Worm (Caenorhabditis elegans) whole organism, L2 larva: ENCODE measurements around the gene F21C10.9.
A peak's percentile ranks its signal among the peaks of the same experiment; 100 is the strongest.

Experiments used
- C34F6.9 ChIP-seq: fragments of 150-350 bp; optimal IDR thresholded peaks from 2 replicates; lab custom pipeline; 2014; ENCODE audit warnings: missing biosample characterization, missing genetic modification characterization
- F13H6.1 ChIP-seq: sonication (generic microtip); optimal IDR thresholded peaks from 2 replicates; lab custom pipeline; 2016; ENCODE audit warnings: missing genetic modification characterization, missing compliant biosample characterization
- R02D3.7 ChIP-seq: fragments of 150-350 bp; optimal IDR thresholded peaks from 2 replicates; lab custom pipeline; 2014; ENCODE audit warnings: missing biosample characterization, missing genetic modification characterization
- ZK546.5 ChIP-seq: sonication (generic microtip); optimal IDR thresholded peaks from 2 replicates; lab custom pipeline; 2017; ENCODE audit warnings: missing biosample characterization, missing genetic modification characterization
- alr-1 ChIP-seq: fragments of 150-350 bp; optimal IDR thresholded peaks from 2 replicates; lab custom pipeline; 2014; ENCODE audit warnings: missing biosample characterization, missing genetic modification characterization
- aly-2 ChIP-seq: fragments of 150-350 bp; optimal IDR thresholded peaks from 2 replicates; lab custom pipeline; 2014; ENCODE audit warnings: missing biosample characterization, missing genetic modification characterization
- ama-1 ChIP-seq: fragments of 150-350 bp; optimal IDR thresholded peaks from 2 replicates; lab custom pipeline; 2018; ENCODE audit warnings: inconsistent platforms
- blmp-1 ChIP-seq: sonication (generic microtip); optimal IDR thresholded peaks from 2 replicates; lab custom pipeline; 2017; ENCODE audit warnings: missing genetic modification characterization, mild to moderate bottlenecking, missing compliant biosample characterization, antibody characterized with exemption, moderate library complexity; ENCODE audit not compliant: insufficient read depth
- ceh-16 ChIP-seq: fragments of 150-350 bp; optimal IDR thresholded peaks from 2 replicates; lab custom pipeline; 2014; ENCODE audit warnings: missing biosample characterization, missing genetic modification characterization
- crh-2 ChIP-seq: sonication (generic microtip); optimal IDR thresholded peaks from 2 replicates; lab custom pipeline; 2017; ENCODE audit warnings: missing biosample characterization, missing genetic modification characterization
- dmd-4 ChIP-seq: sonication (generic microtip); optimal IDR thresholded peaks from 2 replicates; lab custom pipeline; 2017; ENCODE audit warnings: missing biosample characterization, missing genetic modification characterization
- egl-27 ChIP-seq: sonication (generic microtip); optimal IDR thresholded peaks from 3 replicates; lab custom pipeline; 2017; ENCODE audit warnings: missing biosample characterization, missing genetic modification reagents, missing genetic modification characterization
- elt-1 ChIP-seq: fragments of 150-350 bp; optimal IDR thresholded peaks from 2 replicates; lab custom pipeline; 2014; ENCODE audit warnings: missing biosample characterization, missing genetic modification characterization
- gmeb-1 ChIP-seq: fragments of 150-350 bp; optimal IDR thresholded peaks from 2 replicates; lab custom pipeline; 2014; ENCODE audit warnings: missing biosample characterization, missing genetic modification characterization
- lin-13 ChIP-seq: fragments of 150-350 bp; optimal IDR thresholded peaks from 2 replicates; lab custom pipeline; 2014; ENCODE audit warnings: missing biosample characterization, missing genetic modification reagents, missing genetic modification characterization
- lin-39 ChIP-seq: fragments of 150-350 bp; optimal IDR thresholded peaks from 2 replicates; lab custom pipeline; 2014; ENCODE audit warnings: missing biosample characterization, missing genetic modification reagents, missing genetic modification characterization
- nhr-10 ChIP-seq: sonication (generic microtip); optimal IDR thresholded peaks from 2 replicates; lab custom pipeline; 2017; ENCODE audit warnings: missing biosample characterization, missing genetic modification characterization
- nhr-11 ChIP-seq: fragments of 150-350 bp; optimal IDR thresholded peaks from 2 replicates; lab custom pipeline; 2014; ENCODE audit warnings: missing biosample characterization, missing genetic modification characterization
- nhr-12 ChIP-seq: fragments of 150-350 bp; optimal IDR thresholded peaks from 2 replicates; lab custom pipeline; 2014; ENCODE audit warnings: missing biosample characterization, missing genetic modification characterization
- nhr-129 ChIP-seq: fragments of 150-350 bp; optimal IDR thresholded peaks from 2 replicates; lab custom pipeline; 2014; ENCODE audit warnings: missing biosample characterization, missing genetic modification characterization
- nhr-21 ChIP-seq: fragments of 150-350 bp; optimal IDR thresholded peaks from 2 replicates; lab custom pipeline; 2014; ENCODE audit warnings: missing biosample characterization, missing genetic modification characterization
- nhr-23 ChIP-seq: fragments of 150-350 bp; optimal IDR thresholded peaks from 2 replicates; lab custom pipeline; 2014; ENCODE audit warnings: missing biosample characterization, missing genetic modification reagents, missing genetic modification characterization
- nhr-237 ChIP-seq: fragments of 150-350 bp; optimal IDR thresholded peaks from 2 replicates; lab custom pipeline; 2014; ENCODE audit warnings: missing biosample characterization, missing genetic modification characterization
- nhr-25 ChIP-seq: fragments of 150-350 bp; sonication (generic microtip); optimal IDR thresholded peaks from 3 replicates; lab custom pipeline; 2014; ENCODE audit warnings: missing biosample characterization, missing genetic modification characterization
- nhr-6 ChIP-seq: fragments of 150-350 bp; optimal IDR thresholded peaks from 2 replicates; lab custom pipeline; 2014; ENCODE audit warnings: missing biosample characterization, missing genetic modification characterization
- nhr-77 ChIP-seq: fragments of 150-350 bp; optimal IDR thresholded peaks from 2 replicates; lab custom pipeline; 2014; ENCODE audit warnings: missing biosample characterization, missing genetic modification characterization
- peb-1 ChIP-seq: fragments of 150-350 bp; optimal IDR thresholded peaks from 2 replicates; lab custom pipeline; 2014; ENCODE audit warnings: missing biosample characterization, missing genetic modification characterization
- sem-4 ChIP-seq: fragments of 150-350 bp; optimal IDR thresholded peaks from 2 replicates; lab custom pipeline; 2014; ENCODE audit warnings: missing biosample characterization, missing genetic modification reagents, missing genetic modification characterization
- sma-9 ChIP-seq, 2 experiments: fragments of 150-350 bp in 1 of 2; sonication (generic microtip) in 1 of 2; optimal IDR thresholded peaks; 2 replicates each; lab custom pipeline; 2014 to 2016; ENCODE audit warnings: missing genetic modification characterization in 2 of 2, mild to moderate bottlenecking in 1 of 2, missing biosample characterization in 1 of 2, missing compliant biosample characterization in 1 of 2, missing genetic modification reagents in 1 of 2, moderate library complexity in 1 of 2
- unc-39 ChIP-seq: fragments of 150-350 bp; optimal IDR thresholded peaks from 2 replicates; lab custom pipeline; 2014; ENCODE audit warnings: missing biosample characterization, missing genetic modification characterization
- unc-62 ChIP-seq: fragments of 150-350 bp; optimal IDR thresholded peaks from 2 replicates; lab custom pipeline; 2014; ENCODE audit warnings: missing biosample characterization, missing genetic modification reagents, missing genetic modification characterization
- zag-1 ChIP-seq: fragments of 150-350 bp; optimal IDR thresholded peaks from 2 replicates; lab custom pipeline; 2014; ENCODE audit warnings: missing biosample characterization, missing genetic modification characterization
- ztf-1 ChIP-seq: fragments of 200-800 bp; sonication (Bioruptor generic); conservative IDR thresholded peaks from 2 replicates; pipeline ENCODE4 v1.3.6; 2022; ENCODE audit warnings: missing genetic modification characterization, missing compliant biosample characterization
- ztf-4 ChIP-seq: fragments of 150-350 bp; optimal IDR thresholded peaks from 2 replicates; lab custom pipeline; 2014; ENCODE audit warnings: missing biosample characterization, missing genetic modification characterization

Gene F21C10.9

ce11 chrV:9073322-9074038, 25.0 kb downstream of the F21C10.9 start, which contains the start of gene oac-50:
Gene oac-50 (minus strand): TSS chrV:9073540.
- TF ChIP-seq F13H6.1 (tag; lab: Kevin White, UChicago) (peak; percentile 27), nhr-77 (no peak), sma-9 (GFP tag; optimal IDR thresholded peaks at IDR 0.05; lab: Kevin White, UChicago) (peak; percentile 2), sma-9 (tag; optimal IDR thresholded peaks at IDR 0.05; lab: Kevin White, UChicago) (no peak)

ce11 chrV:9069680-9070079, 28.8 kb downstream of the F21C10.9 start, which contains the start of gene T27E4.5:
Gene T27E4.5 (minus strand): TSS chrV:9069780.
- TF ChIP-seq nhr-77 = no peak
- no peak for TF ChIP-seq nhr-12
- TF ChIP-seq ZK546.5 (tag; lab: Kevin White, UChicago) = no peak
- no peak for TF ChIP-seq R02D3.7 (tag; lab: Kevin White, UChicago)
- TF ChIP-seq nhr-237 (tag; lab: Kevin White, UChicago) = no peak
- TF ChIP-seq aly-2 (tag; lab: Kevin White, UChicago) = no peak
- TF ChIP-seq ztf-4 (tag; lab: Kevin White, UChicago) = no peak
- TF ChIP-seq crh-2 (tag; lab: Kevin White, UChicago) = no peak
- TF ChIP-seq C34F6.9 = no peak
- TF ChIP-seq sma-9 (GFP tag; optimal IDR thresholded peaks at IDR 0.05; lab: Kevin White, UChicago) = no peak
- no peak for TF ChIP-seq sma-9 (tag; optimal IDR thresholded peaks at IDR 0.05; lab: Kevin White, UChicago)
- TF ChIP-seq egl-27 (tag; lab: Kevin White, UChicago) = no peak
- TF ChIP-seq lin-13 (GFP tag; lab: Kevin White, UChicago) = no peak
- TF ChIP-seq unc-39 = no peak
- no peak for TF ChIP-seq blmp-1
- no peak for TF ChIP-seq nhr-23 (tag; lab: Kevin White, UChicago)
- no peak for TF ChIP-seq nhr-6
- no peak for TF ChIP-seq elt-1 (tag; lab: Kevin White, UChicago)
- TF ChIP-seq F13H6.1 (tag; lab: Kevin White, UChicago) = no peak
- TF ChIP-seq nhr-25 (tag; lab: Kevin White, UChicago) = no peak
- TF ChIP-seq nhr-21 = no peak
- TF ChIP-seq, all 48 proteins: peak for 0

- TF ChIP-seq nhr-237 (tag; lab: Kevin White, UChicago) (no peak), crh-2 (tag; lab: Kevin White, UChicago) (no peak), gmeb-1 (no peak), unc-39 (no peak)
Observed at ce11 chrV:9067678-9068077, 30.8 kb downstream of the F21C10.9 start, which contains the start of gene fip-2. Gene fip-2 (plus strand): TSS chrV:9067978.

- TF ChIP-seq blmp-1 = peak; percentile 61
- peak; percentile 30 for TF ChIP-seq ceh-16 (tag; lab: Kevin White, UChicago)
- TF ChIP-seq nhr-25 (tag; lab: Kevin White, UChicago) = peak; percentile 35
- TF ChIP-seq nhr-11 (tag; lab: Kevin White, UChicago) = no peak
- TF ChIP-seq sma-9 (GFP tag; optimal IDR thresholded peaks at IDR 0.05; lab: Kevin White, UChicago) = peak; percentile 25
- TF ChIP-seq sma-9 (tag; optimal IDR thresholded peaks at IDR 0.05; lab: Kevin White, UChicago) = no peak
Observed at ce11 chrV:9065915-9066314, 32.6 kb downstream of the F21C10.9 start.

ce11 chrV:9065001-9065400, 33.5 kb downstream of the F21C10.9 start:
- no peak for TF ChIP-seq sem-4 (tag; lab: Kevin White, UChicago)
- TF ChIP-seq, all 48 proteins: peak for 0

- TF ChIP-seq ceh-16 (tag; lab: Kevin White, UChicago) (no peak), nhr-25 (tag; lab: Kevin White, UChicago) (peak; percentile 27)
- TF ChIP-seq, all 48 proteins: peak for 1
Observed at ce11 chrV:9063134-9063533, 35.4 kb downstream of the F21C10.9 start.

ce11 chrV:9062341-9062740, 36.2 kb downstream of the F21C10.9 start, which contains the start of gene C25E10.12:
Gene C25E10.12 (minus strand): TSS chrV:9062441.
- TF ChIP-seq aly-2 (tag; lab: Kevin White, UChicago) (no peak), gmeb-1 (no peak), nhr-129 (tag; lab: Kevin White, UChicago) (no peak), unc-62 (GFP tag; lab: Kevin White, UChicago) (no peak), nhr-25 (tag; lab: Kevin White, UChicago) (no peak), peb-1 (tag; lab: Kevin White, UChicago) (no peak), ceh-16 (tag; lab: Kevin White, UChicago) (no peak), ama-1 (lab: Kevin White, UChicago) (no peak), egl-27 (tag; lab: Kevin White, UChicago) (no peak), lin-39 (tag; lab: Kevin White, UChicago) (no peak), nhr-10 (tag; lab: Kevin White, UChicago) (no peak), alr-1 (tag; lab: Kevin White, UChicago) (no peak), ztf-1 (no peak), lin-13 (GFP tag; lab: Kevin White, UChicago) (no peak), nhr-77 (no peak), dmd-4 (tag; lab: Kevin White, UChicago) (no peak), zag-1 (tag; lab: Kevin White, UChicago) (no peak)
